Fruit fly (Drosophila melanogaster): ENCODE measurements around the gene CG6845.
A peak's percentile ranks its signal among the peaks of the same experiment; 100 is the strongest.

The CG6845 gene

DNA sequence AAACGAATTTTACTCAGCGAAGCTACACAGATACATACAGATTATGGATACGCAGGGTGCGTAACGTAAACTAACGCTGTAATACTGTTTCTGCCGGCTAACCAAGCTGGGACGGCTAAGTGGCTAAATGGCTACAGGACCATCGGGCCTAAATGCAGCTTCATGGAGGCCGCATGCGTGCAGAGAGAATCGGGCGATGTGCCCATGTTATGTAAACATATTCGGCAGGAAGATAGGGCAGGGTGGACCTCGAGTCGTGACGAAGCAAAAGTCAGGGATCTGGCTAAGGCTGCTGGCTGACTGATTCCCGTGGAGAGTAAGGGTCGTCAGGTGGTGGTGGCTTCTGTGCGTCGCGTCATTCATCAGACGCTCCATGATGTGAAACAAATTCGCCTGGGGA, 7.4 kb downstream of the CG6845 start:
- no peak for TF ChIP-seq gl (tag; optimal IDR thresholded peaks at IDR 0.05)
- no peak for TF ChIP-seq fd96Ca (GFP tag; IDR thresholded peaks at IDR 0.05)
- TF ChIP-seq CG34367 (tag; optimal IDR thresholded peaks at IDR 0.05) = no peak
- no peak for TF ChIP-seq CG10348 (GFP tag; IDR thresholded peaks at IDR 0.05)
- TF ChIP-seq CG14655 (GFP tag; optimal IDR thresholded peaks at IDR 0.05) = no peak

DNA sequence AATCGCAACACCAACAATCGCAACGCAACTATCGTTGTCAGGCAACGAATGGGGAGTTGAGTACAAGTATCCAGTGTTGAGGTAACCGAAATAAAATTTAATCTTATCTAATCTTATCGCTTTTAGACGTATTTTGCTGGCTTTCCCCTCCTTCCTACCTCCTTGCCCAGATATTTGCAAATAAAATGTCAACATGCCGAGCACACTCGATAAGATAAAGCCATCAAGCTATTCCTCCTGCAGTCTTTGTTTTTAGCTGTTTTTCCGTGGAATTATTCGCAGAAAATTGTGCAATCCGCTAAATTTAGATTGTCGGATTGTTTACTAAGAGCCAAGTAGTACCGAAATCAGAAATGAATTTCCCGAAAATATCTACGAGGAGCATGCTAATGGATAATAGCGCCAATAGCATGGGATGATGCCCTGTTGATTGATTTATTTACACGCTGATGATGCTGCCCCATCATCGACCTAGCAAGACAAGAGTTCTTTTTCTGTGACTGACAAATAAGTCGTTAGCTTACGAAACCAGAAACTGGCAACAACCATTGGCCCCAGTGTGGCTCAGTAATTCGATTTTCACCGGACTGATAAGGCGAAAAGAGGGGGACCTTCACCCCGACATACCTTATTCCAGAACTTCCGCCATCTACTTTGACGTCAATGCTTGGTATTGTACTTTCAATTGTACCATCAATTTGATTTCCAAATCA, 10.5 kb downstream of the CG6845 start:
- TF ChIP-seq CG15710 (tag; optimal IDR thresholded peaks at IDR 0.05) = no peak
- TF ChIP-seq CG12605 (GFP tag; IDR thresholded peaks at IDR 0.05) = no peak
- TF ChIP-seq Ets98B (GFP tag; IDR thresholded peaks at IDR 0.05) = no peak
- TF ChIP-seq gl (tag; optimal IDR thresholded peaks at IDR 0.05) = no peak
- TF ChIP-seq CG10348 (GFP tag; IDR thresholded peaks at IDR 0.05) = no peak
- TF ChIP-seq Pif1B (GFP tag; optimal IDR thresholded peaks at IDR 0.05) = peak; percentile 13
- no peak for TF ChIP-seq CG13204 (GFP tag; optimal IDR thresholded peaks at IDR 0.05)
- peak; percentile 18 for TF ChIP-seq Pif1A (GFP tag; optimal IDR thresholded peaks at IDR 0.05)
- TF ChIP-seq CG4496 (GFP tag; IDR thresholded peaks at IDR 0.05) = no peak
- no peak for TF ChIP-seq Snoo (tag; optimal IDR thresholded peaks at IDR 0.05)
- no peak for TF ChIP-seq CG8301 (tag; optimal IDR thresholded peaks at IDR 0.05)
- TF ChIP-seq rn (GFP tag; IDR thresholded peaks at IDR 0.05) = no peak
- TF ChIP-seq CG32121 (GFP tag; IDR thresholded peaks at IDR 0.05) = no peak

DNA sequence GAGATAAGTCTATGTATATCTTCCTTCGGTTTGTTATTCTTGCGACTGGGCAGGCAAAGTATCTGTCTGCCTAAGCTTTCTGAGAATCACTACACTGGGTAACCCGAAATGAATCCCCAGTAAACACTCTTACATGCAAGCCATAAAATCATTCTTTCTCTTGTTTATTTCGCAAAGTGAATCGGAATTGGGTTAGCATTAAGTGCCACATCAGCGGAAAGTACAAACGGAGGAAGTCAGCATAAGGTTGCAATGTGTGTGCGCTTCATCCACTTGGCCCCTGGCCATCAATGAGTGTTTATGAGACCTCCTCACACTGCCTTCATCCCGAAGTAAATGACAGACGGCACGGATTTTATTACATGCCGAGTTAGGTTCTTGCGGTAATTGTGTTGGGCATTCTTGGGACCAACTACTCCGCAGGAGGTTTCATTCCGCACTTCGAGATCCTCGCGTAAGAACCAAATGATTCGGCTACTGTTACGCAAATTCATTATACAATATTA, 11.5 kb downstream of the CG6845 start:
- TF ChIP-seq CG15710 (tag; optimal IDR thresholded peaks at IDR 0.05) (no peak), Pif1B (GFP tag; optimal IDR thresholded peaks at IDR 0.05) (no peak), Pif1A (GFP tag; optimal IDR thresholded peaks at IDR 0.05) (no peak), Snoo (tag; optimal IDR thresholded peaks at IDR 0.05) (no peak), rn (GFP tag; IDR thresholded peaks at IDR 0.05) (no peak)

DNA sequence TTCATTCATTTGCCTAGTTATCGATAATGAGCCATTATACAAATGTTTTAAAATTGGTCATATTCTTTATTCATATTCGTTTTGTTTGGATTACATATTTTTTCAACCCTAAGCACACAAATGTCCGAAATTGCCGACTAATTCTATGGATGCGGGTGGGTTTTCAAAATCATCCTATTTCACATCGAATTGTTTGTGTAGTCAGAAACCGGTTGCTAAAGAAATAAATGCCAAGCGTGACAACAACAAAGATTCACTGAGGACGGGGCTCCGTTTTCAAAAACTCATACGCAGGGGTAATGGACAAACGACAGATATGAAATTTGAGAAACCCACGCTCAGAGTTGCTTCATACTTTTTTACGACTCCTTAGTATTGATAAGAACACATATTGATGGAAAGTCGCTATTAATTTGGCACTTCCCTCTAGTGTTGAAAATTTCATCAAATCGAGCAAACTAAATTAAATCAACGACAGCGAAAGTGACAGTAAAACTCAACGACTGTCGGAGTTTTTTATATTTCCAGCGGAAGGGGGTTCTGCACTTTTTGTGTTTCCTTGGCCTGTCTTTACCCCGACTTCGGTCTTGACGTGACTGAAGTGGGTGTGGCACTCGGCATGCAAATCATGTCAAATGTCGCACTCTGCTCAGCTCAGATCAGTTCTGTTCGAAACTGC, 13.3 kb downstream of the CG6845 start:
- TF ChIP-seq fd96Ca (GFP tag; IDR thresholded peaks at IDR 0.05) = no peak
- no peak for TF ChIP-seq rn (GFP tag; IDR thresholded peaks at IDR 0.05)
- no peak for TF ChIP-seq CG4496 (GFP tag; IDR thresholded peaks at IDR 0.05)

DNA sequence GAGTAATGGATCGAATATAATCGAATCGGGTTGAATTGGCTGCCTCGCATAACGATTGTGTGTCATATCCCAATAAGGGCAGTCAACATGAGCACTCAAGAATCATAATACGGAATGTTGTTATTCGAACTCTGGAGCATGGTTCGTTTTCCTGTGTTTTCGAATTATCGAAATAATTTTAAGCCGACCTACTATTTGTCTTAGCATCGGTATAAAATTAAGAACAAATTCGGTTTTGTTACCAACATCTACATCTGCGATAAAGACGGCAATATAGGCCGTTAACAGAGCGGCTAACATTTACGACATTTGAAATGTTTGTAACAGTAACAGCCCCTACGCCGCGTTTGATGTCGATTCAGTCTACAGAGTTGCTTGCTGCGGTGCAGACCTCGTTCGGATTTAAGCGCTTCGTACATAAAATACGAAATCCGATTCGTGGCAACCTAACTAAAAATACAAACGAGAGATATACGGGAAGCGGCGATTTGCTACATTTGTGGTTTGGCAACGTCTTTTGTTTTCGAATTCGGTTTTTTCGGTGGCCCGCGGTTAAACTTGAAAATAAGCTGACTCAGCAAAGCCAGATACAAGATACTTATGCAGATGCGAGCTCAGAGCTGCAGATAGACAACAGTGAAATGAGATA, 14.3 kb downstream of the CG6845 start:
- TF ChIP-seq gl (tag; optimal IDR thresholded peaks at IDR 0.05) (no peak), Snoo (tag; optimal IDR thresholded peaks at IDR 0.05) (peak; percentile 19), CG12605 (GFP tag; IDR thresholded peaks at IDR 0.05) (0 out of 2 replicates have a peak, but pooled peaks have one; percentile 34), CG13204 (GFP tag; optimal IDR thresholded peaks at IDR 0.05) (no peak), CG15710 (tag; optimal IDR thresholded peaks at IDR 0.05) (no peak), rn (GFP tag; IDR thresholded peaks at IDR 0.05) (no peak), Ets98B (GFP tag; IDR thresholded peaks at IDR 0.05) (peak; percentile 11; the same call in 1 of the 2 replicates), CG34367 (tag; optimal IDR thresholded peaks at IDR 0.05) (no peak), CG32121 (GFP tag; IDR thresholded peaks at IDR 0.05) (no peak), CG17806 (tag; optimal IDR thresholded peaks at IDR 0.05) (no peak), CG8159 (tag; optimal IDR thresholded peaks at IDR 0.05) (no peak), Pif1B (GFP tag; optimal IDR thresholded peaks at IDR 0.05) (peak; percentile 3), CG8301 (tag; optimal IDR thresholded peaks at IDR 0.05) (no peak), EcR (GFP tag; optimal IDR thresholded peaks at IDR 0.05) (no peak), Pif1A (GFP tag; optimal IDR thresholded peaks at IDR 0.05) (no peak), CG10348 (GFP tag; IDR thresholded peaks at IDR 0.05) (no peak), CG4496 (GFP tag; IDR thresholded peaks at IDR 0.05) (no peak), fd96Ca (GFP tag; IDR thresholded peaks at IDR 0.05) (0 out of 3 replicates have a peak, but pooled peaks have one; percentile 7), CG14655 (GFP tag; optimal IDR thresholded peaks at IDR 0.05) (no peak), CG9948 (tag; optimal IDR thresholded peaks at IDR 0.05) (no peak), D1 (tag; optimal IDR thresholded peaks at IDR 0.05) (no peak)

DNA sequence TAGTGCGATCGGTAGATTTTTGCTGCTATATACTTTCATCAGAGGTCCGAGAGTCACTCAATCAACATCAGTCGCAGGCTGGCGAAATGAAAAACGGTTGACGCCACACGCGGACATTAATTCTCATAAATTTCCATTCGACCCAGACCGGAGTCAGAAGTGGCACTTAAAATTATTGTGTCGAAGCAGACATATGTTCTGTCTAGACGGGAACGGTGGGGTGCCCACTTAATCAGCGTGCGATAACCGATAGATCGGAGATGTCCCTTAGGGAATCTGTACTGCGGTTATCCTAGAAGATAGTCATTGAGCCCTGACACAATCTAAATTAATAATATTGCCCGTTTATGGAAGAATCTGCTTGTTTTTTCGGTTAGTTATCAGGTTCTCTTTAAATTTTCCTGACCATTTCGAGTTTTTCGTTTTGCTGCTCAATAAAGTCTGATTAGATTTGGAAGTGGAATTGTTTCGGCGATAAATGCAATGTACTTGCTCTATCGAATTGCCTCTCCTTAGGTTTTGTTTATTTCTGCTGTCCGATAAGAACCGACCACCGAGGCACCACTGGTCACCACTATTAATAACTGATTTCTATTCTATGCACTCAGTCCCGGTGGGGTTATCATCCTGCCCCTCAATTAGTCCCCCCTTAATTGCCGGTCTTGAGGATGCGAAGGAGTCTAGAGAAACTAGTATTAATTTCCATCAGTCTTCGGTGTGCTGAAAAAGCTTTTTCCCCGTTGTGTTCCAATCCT, 15.8 kb downstream of the CG6845 start:
- no peak for TF ChIP-seq CG15710 (tag; optimal IDR thresholded peaks at IDR 0.05)
- no peak for TF ChIP-seq CG32121 (GFP tag; IDR thresholded peaks at IDR 0.05)
- no peak for TF ChIP-seq Pif1B (GFP tag; optimal IDR thresholded peaks at IDR 0.05)
- no peak for TF ChIP-seq EcR (GFP tag; optimal IDR thresholded peaks at IDR 0.05)
- TF ChIP-seq CG8301 (tag; optimal IDR thresholded peaks at IDR 0.05) = no peak
